Worm (Caenorhabditis elegans): ENCODE results near the gene T09F3.7.

DNA sequence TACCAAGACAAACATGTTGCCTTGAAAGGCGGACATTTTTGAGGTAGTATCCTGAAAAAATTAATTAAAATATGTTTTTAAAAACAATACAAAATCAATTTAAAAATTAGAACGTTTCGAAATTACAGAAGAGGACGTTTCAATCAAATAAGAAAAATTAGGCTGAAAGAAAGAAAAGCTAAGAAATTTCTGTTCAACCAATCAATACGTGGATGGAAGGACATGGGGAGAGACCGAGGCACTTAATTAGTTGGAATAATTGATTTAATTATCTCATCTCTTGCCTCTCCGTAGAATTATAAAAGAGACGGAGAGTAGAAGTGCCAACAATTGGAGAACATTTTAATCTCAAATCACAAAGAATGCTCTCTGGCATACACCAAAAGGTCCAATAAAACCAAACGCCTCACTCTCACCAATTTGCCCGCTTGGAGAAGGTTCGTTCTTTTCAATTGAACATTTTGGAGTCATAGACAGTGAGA is 21.4 kb upstream of the T09F3.7 start, which contains the start of gene ceh-58:
- TF ChIP-seq dao-5 (tag; optimal IDR thresholded peaks at IDR 0.05), result no peak
- no peak for TF ChIP-seq him-1 (tag; optimal IDR thresholded peaks at IDR 0.05)
